Worm (Caenorhabditis elegans) whole organism, late embryonic: Measurements from ENCODE around the gene Y37A1B.4.
A peak's percentile ranks its signal among the peaks of the same experiment; 100 is the strongest.

Experiments used
- C08G9.2 ChIP-seq: sonication (generic microtip); optimal IDR thresholded peaks from 2 replicates; lab custom pipeline; 2016; ENCODE audit warnings: mild to moderate bottlenecking, missing genetic modification characterization, moderate library complexity, missing compliant biosample characterization
- C38D4.7 ChIP-seq: fragments of 200-800 bp; sonication (Bioruptor generic); optimal IDR thresholded peaks from 2 replicates; lab custom pipeline; 2018; ENCODE audit warnings: mild to moderate bottlenecking, missing genetic modification characterization, moderate library complexity, missing compliant biosample characterization
- F13H6.1 ChIP-seq: sonication (generic microtip); optimal IDR thresholded peaks from 2 replicates; lab custom pipeline; 2016; ENCODE audit warnings: missing genetic modification characterization, missing compliant biosample characterization
- K09A11.1 ChIP-seq: sonication (generic microtip); optimal IDR thresholded peaks from 2 replicates; lab custom pipeline; 2017; ENCODE audit warnings: antibody characterized with exemption, mild to moderate bottlenecking, missing genetic modification characterization, missing compliant biosample characterization; ENCODE audit not compliant: insufficient read depth
- ama-1 ChIP-seq: fragments of 150-350 bp; optimal IDR thresholded peaks from 2 replicates; lab custom pipeline; 2014
- ceh-14 ChIP-seq: sonication (generic microtip); optimal IDR thresholded peaks from 2 replicates; lab custom pipeline; 2016; ENCODE audit warnings: missing genotype, missing genetic modification characterization, missing compliant biosample characterization
- ceh-19 ChIP-seq: fragments of 200-800 bp; sonication (Bioruptor generic); optimal IDR thresholded peaks from 2 replicates; lab custom pipeline; 2018; ENCODE audit warnings: mild to moderate bottlenecking, missing genetic modification characterization, missing compliant biosample characterization
- ceh-31 ChIP-seq: sonication (generic microtip); optimal IDR thresholded peaks from 2 replicates; lab custom pipeline; 2016; ENCODE audit warnings: missing genetic modification characterization, missing compliant biosample characterization
- ceh-34 ChIP-seq: sonication (generic microtip); optimal IDR thresholded peaks from 2 replicates; lab custom pipeline; 2016; ENCODE audit warnings: mild to moderate bottlenecking, missing genetic modification characterization, missing compliant biosample characterization
- ceh-6 ChIP-seq: fragments of 200-800 bp; sonication (Bioruptor generic); optimal IDR thresholded peaks from 2 replicates; lab custom pipeline; 2018; ENCODE audit warnings: mild to moderate bottlenecking, missing genetic modification characterization, missing compliant biosample characterization
- ceh-9 ChIP-seq: sonication (generic microtip); optimal IDR thresholded peaks from 2 replicates; lab custom pipeline; 2016; ENCODE audit warnings: mild to moderate bottlenecking, missing genetic modification characterization, inconsistent platforms, missing compliant biosample characterization
- che-1 ChIP-seq: sonication (generic microtip); optimal IDR thresholded peaks from 2 replicates; lab custom pipeline; 2016; ENCODE audit warnings: mild to moderate bottlenecking, missing genetic modification characterization, missing compliant biosample characterization
- elt-2 ChIP-seq: sonication (generic microtip); optimal IDR thresholded peaks from 2 replicates; lab custom pipeline; 2016; ENCODE audit warnings: missing genetic modification reagents, missing genetic modification characterization, missing compliant biosample characterization
- elt-4 ChIP-seq: sonication (generic microtip); optimal IDR thresholded peaks from 2 replicates; lab custom pipeline; 2016; ENCODE audit warnings: missing genetic modification characterization, missing compliant biosample characterization
- fax-1 ChIP-seq: sonication (generic microtip); optimal IDR thresholded peaks from 2 replicates; lab custom pipeline; 2016; ENCODE audit warnings: missing genotype, missing genetic modification characterization, missing compliant biosample characterization
- gmeb-2 ChIP-seq: sonication (generic microtip); optimal IDR thresholded peaks from 2 replicates; lab custom pipeline; 2016; ENCODE audit warnings: missing genetic modification characterization, inconsistent platforms, missing compliant biosample characterization
- hlh-13 ChIP-seq: fragments of 200-800 bp; sonication (Bioruptor generic); optimal IDR thresholded peaks from 2 replicates; lab custom pipeline; 2018; ENCODE audit warnings: mild to moderate bottlenecking, missing genetic modification characterization, missing compliant biosample characterization
- hlh-30 ChIP-seq: sonication (generic microtip); optimal IDR thresholded peaks from 2 replicates; lab custom pipeline; 2017; ENCODE audit warnings: antibody characterized with exemption, missing genetic modification characterization, missing compliant biosample characterization; ENCODE audit not compliant: insufficient read depth
- hlh-8 ChIP-seq: sonication (generic microtip); optimal IDR thresholded peaks from 2 replicates; lab custom pipeline; 2016; ENCODE audit warnings: missing genotype, missing genetic modification characterization, missing compliant biosample characterization
- nhr-232 ChIP-seq: sonication (generic microtip); optimal IDR thresholded peaks from 2 replicates; lab custom pipeline; 2016; ENCODE audit warnings: missing genetic modification characterization, missing compliant biosample characterization
- npax-4 ChIP-seq: sonication (generic microtip); optimal IDR thresholded peaks from 2 replicates; lab custom pipeline; 2016; ENCODE audit warnings: missing genetic modification characterization, missing compliant biosample characterization
- odd-2 ChIP-seq: sonication (generic microtip); optimal IDR thresholded peaks from 2 replicates; lab custom pipeline; 2017; ENCODE audit warnings: antibody characterized with exemption, mild to moderate bottlenecking, missing genetic modification characterization, missing compliant biosample characterization
- pag-3 ChIP-seq: sonication (generic microtip); optimal IDR thresholded peaks from 2 replicates; lab custom pipeline; 2016; ENCODE audit warnings: missing compliant biosample characterization, missing genetic modification characterization, borderline replicate concordance
- pat-9 ChIP-seq: fragments of 200-800 bp; sonication (Bioruptor generic); optimal IDR thresholded peaks from 2 replicates; lab custom pipeline; 2018; ENCODE audit warnings: mild to moderate bottlenecking, missing genetic modification characterization, moderate library complexity, missing compliant biosample characterization
- pha-4 ChIP-seq: fragments of 150-350 bp; optimal IDR thresholded peaks from 2 replicates; lab custom pipeline; 2018; ENCODE audit warnings: missing biosample characterization, missing genetic modification reagents, missing genetic modification characterization
- pros-1 ChIP-seq: fragments of 150-350 bp; optimal IDR thresholded peaks from 2 replicates; lab custom pipeline; 2014; ENCODE audit warnings: missing biosample characterization, missing genetic modification reagents, missing genetic modification characterization
- sdc-2 ChIP-seq: sonication (generic microtip); optimal IDR thresholded peaks from 2 replicates; lab custom pipeline; 2016; ENCODE audit warnings: missing genotype, missing genetic modification characterization, missing compliant biosample characterization
- sox-2 ChIP-seq: fragments of 200-800 bp; sonication (Bioruptor generic); IDR thresholded peaks from 2 replicates; pipeline ENCODE4 v1.3.6; 2022; ENCODE audit warnings: missing genetic modification reagents, missing genetic modification characterization, missing compliant biosample characterization
- sox-4 ChIP-seq: sonication (generic microtip); optimal IDR thresholded peaks from 2 replicates; lab custom pipeline; 2017; ENCODE audit warnings: mild to moderate bottlenecking, missing genetic modification characterization, inconsistent platforms, missing compliant biosample characterization
- tbx-2 ChIP-seq: sonication (generic microtip); optimal IDR thresholded peaks from 2 replicates; lab custom pipeline; 2016; ENCODE audit warnings: missing genetic modification characterization, missing compliant biosample characterization
- ttx-3 ChIP-seq: sonication (generic microtip); optimal IDR thresholded peaks from 2 replicates; lab custom pipeline; 2016; ENCODE audit warnings: missing genetic modification reagents, missing genetic modification characterization, missing compliant biosample characterization
- zip-5 ChIP-seq: sonication (generic microtip); optimal IDR thresholded peaks from 2 replicates; lab custom pipeline; 2016; ENCODE audit warnings: missing genetic modification characterization, missing compliant biosample characterization

Y37A1B.4 gene

ce11 chrIV:14070992-14071289 lies 10.4 kb upstream of the Y37A1B.4 start (continued):
- TF ChIP-seq ttx-3 (tag; lab: Kevin White, UChicago) (no peak), pros-1 (tag; lab: Kevin White, UChicago) (peak; percentile 30), gmeb-2 (no peak), elt-4 (no peak), ceh-9 (no peak), che-1 (tag; lab: Kevin White, UChicago) (no peak), ceh-31 (tag; lab: Kevin White, UChicago) (peak; percentile 45)
- TF ChIP-seq, all 69 proteins: peak for 12

DNA sequence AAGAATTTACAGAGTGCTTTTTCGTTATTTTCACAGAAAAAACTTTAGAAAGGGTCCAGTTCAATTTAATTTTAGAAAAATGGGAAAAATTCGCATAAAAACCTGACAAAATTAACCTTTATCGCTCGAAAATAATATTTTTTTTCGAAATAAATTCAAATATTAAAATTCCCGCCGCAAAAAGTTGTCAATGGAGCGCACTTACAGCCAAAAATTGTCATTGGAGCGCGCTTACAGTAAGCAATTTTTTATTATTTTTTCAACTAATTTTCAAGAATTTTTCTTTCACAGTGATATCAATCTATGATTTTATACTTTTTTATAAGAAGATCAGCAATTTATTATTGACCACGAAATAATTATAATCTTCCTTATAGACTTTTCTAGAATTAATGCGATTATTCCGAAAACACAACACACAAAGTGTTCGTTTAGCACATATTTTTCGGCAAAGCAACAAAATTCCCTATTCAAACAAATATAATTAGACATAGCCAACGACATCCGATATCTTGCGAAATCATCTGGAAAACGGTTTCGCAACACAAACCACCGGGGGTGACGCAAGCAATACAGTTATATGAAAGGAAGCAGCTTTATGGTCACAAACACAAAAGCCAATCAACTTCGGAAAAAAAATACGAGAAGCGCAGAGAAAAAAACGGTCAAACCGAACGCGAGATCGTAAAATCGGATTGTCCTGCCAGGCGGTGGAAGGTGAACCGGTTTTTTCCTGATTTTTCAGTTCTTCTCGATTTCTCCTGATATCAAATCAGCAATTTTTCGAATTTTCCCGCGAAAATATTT lies 9.9 kb upstream of the Y37A1B.4 start:
- TF ChIP-seq sox-4 (tag; lab: Kevin White, UChicago) (no peak), ceh-14 (peak; percentile 4)

ce11 chrIV:14069760-14070159 lies 9.2 kb upstream of the Y37A1B.4 start, which contains the start of gene lst-4:
TSS of gene lst-4 (minus strand) at chrIV:14069860.
- TF ChIP-seq zip-5 (tag; lab: Kevin White, UChicago) (no peak), ceh-34 (tag; lab: Kevin White, UChicago) (peak; percentile 14)

- no peak for TF ChIP-seq ceh-34 (tag; lab: Kevin White, UChicago)
- TF ChIP-seq hlh-30 (tag; lab: Kevin White, UChicago), result no peak
- TF ChIP-seq elt-2 (tag; lab: Kevin White, UChicago), result no peak
- no peak for TF ChIP-seq pag-3
- TF ChIP-seq pat-9 (tag; lab: Kevin White, UChicago), result no peak
Observed at ce11 chrIV:14066403-14066802, 5.9 kb upstream of the Y37A1B.4 start.

- no peak for TF ChIP-seq npax-4 (tag; lab: Kevin White, UChicago)
- TF ChIP-seq F13H6.1 (tag; lab: Kevin White, UChicago), result no peak
- no peak for TF ChIP-seq hlh-13 (GFP tag; lab: Kevin White, UChicago)
Observed at ce11 chrIV:14050900-14051299, 9.6 kb downstream of the Y37A1B.4 start, which contains the start of gene semo-1. TSS of gene semo-1 (plus strand) at chrIV:14051200.

DNA sequence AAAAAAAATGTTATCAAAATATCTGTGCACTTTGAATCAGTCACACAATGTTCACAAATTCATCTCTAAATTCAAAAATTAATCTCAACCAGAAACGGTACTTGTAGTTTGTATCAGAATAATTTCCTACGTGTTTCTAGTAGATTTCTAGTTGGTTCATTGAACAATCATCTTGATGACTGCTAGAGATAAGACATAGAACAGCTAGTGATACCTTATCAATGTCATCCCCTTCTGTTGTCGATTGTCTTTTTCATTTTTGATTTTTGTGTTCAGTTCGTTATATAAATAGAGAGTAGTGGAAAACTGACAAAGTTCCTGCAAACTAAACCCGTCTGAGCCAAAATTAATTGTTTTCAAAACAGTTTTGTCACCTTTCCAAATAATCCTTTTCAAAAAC lies 10.1 kb downstream of the Y37A1B.4 start:
- TF ChIP-seq sdc-2 (tag; lab: Kevin White, UChicago) (no peak), ceh-19 (GFP tag; lab: Kevin White, UChicago) (no peak), elt-2 (tag; lab: Kevin White, UChicago) (peak; percentile 77), pha-4 (no peak)

- TF ChIP-seq hlh-30 (tag; lab: Kevin White, UChicago) (peak; percentile 51), tbx-2 (tag; lab: Kevin White, UChicago) (peak; percentile 45), K09A11.1 (tag; lab: Kevin White, UChicago) (no peak)
Observed at ce11 chrIV:14046777-14047176, 13.7 kb downstream of the Y37A1B.4 start.

DNA sequence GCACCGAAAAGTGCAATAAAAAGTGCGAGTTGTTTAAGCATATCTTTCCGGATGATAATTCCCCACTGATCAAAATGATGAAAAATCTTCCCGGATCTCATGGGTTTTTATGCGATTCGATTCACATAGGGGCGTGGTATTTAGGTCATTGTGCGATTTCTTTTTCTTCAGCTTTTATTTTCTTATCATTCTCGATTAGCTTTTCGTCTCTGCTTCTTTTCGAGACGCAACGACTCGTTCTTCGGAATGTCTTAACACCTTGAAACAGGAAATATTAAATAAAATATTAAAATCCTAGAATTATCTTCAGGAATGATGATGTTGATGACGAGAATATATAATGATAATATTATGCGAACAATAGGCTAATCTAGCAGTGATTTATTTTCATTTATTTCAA lies 16.8 kb downstream of the Y37A1B.4 start, which contains the start of gene Y37A1B.7:
Gene Y37A1B.7, minus strand, starts transcription at position 101 of the 400 bp plus-strand sequence.
- TF ChIP-seq ceh-31 (tag; lab: Kevin White, UChicago) (no peak), fax-1 (tag; lab: Kevin White, UChicago) (no peak), elt-4 (no peak), C08G9.2 (tag; lab: Kevin White, UChicago) (no peak), C38D4.7 (GFP tag; lab: Kevin White, UChicago) (no peak), nhr-232 (tag; lab: Kevin White, UChicago) (no peak), gmeb-2 (no peak), odd-2 (tag; lab: Kevin White, UChicago) (no peak), pat-9 (tag; lab: Kevin White, UChicago) (no peak), F13H6.1 (tag; lab: Kevin White, UChicago) (no peak), ceh-6 (GFP tag; lab: Kevin White, UChicago) (no peak), hlh-8 (tag; lab: Kevin White, UChicago) (no peak), sox-2 (GFP tag; lab: Robert Waterston, UW) (no peak), K09A11.1 (tag; lab: Kevin White, UChicago) (no peak), ama-1 (no peak), hlh-30 (tag; lab: Kevin White, UChicago) (no peak)
